Worm (Caenorhabditis elegans) whole organism, young adult: ENCODE data around the gene npr-12.

Source experiments
- C17E4.6 ChIP-seq: fragments of 200-800 bp; sonication (Bioruptor generic); IDR thresholded peaks from 2 replicates; pipeline ENCODE4 v1.3.6; 2022; ENCODE audit warnings: missing genetic modification reagents, missing genetic modification characterization, missing compliant biosample characterization
- F22D6.2 ChIP-seq: sonication (generic microtip); optimal IDR thresholded peaks from 2 replicates; lab custom pipeline; 2016; ENCODE audit warnings: mild to moderate bottlenecking, missing genetic modification characterization, missing compliant biosample characterization
- F33H1.4 ChIP-seq: fragments of 200-800 bp; sonication (Bioruptor generic); IDR thresholded peaks from 2 replicates; pipeline ENCODE4 v1.3.6; 2022; ENCODE audit warnings: missing genetic modification reagents, missing genetic modification characterization, missing compliant biosample characterization
- F37B4.10 ChIP-seq: fragments of 200-800 bp; sonication (Bioruptor generic); IDR thresholded peaks from 2 replicates; pipeline ENCODE4 v1.3.6; 2022; ENCODE audit warnings: missing genetic modification characterization, missing compliant biosample characterization
- F39B2.1 ChIP-seq: fragments of 200-800 bp; sonication (Bioruptor generic); IDR thresholded peaks from 2 replicates; pipeline ENCODE4 v1.3.6; 2022; ENCODE audit warnings: missing genetic modification reagents, missing genetic modification characterization, missing compliant biosample characterization
- F55B11.4 ChIP-seq: sonication (generic microtip); optimal IDR thresholded peaks from 2 replicates; lab custom pipeline; 2016; ENCODE audit warnings: missing compliant biosample characterization, missing genetic modification characterization, borderline replicate concordance; ENCODE audit not compliant: insufficient read depth
- K11D2.4 ChIP-seq: fragments of 200-800 bp; sonication (Bioruptor generic); IDR thresholded peaks from 2 replicates; pipeline ENCODE4 v1.3.6; 2022; ENCODE audit warnings: missing genetic modification reagents, missing genetic modification characterization, missing compliant biosample characterization
- K12H6.12 ChIP-seq: fragments of 200-800 bp; sonication (Bioruptor generic); optimal IDR thresholded peaks from 2 replicates; lab custom pipeline; 2018; ENCODE audit warnings: mild to moderate bottlenecking, missing genetic modification characterization, missing compliant biosample characterization
- T07F8.4 ChIP-seq: sonication (generic microtip); optimal IDR thresholded peaks from 2 replicates; lab custom pipeline; 2016; ENCODE audit warnings: mild to moderate bottlenecking, missing genetic modification characterization, moderate library complexity, missing compliant biosample characterization
- Y53F4B.3 ChIP-seq: fragments of 200-800 bp; sonication (Bioruptor generic); IDR thresholded peaks from 2 replicates; pipeline ENCODE4 v1.3.6; 2022; ENCODE audit warnings: missing genetic modification reagents, missing genetic modification characterization, missing compliant biosample characterization
- Y67H2A.10 ChIP-seq: fragments of 200-800 bp; sonication (Bioruptor generic); conservative IDR thresholded peaks from 2 replicates; pipeline ENCODE4 v1.3.6; 2022; ENCODE audit warnings: missing genetic modification reagents, missing genetic modification characterization, missing compliant biosample characterization
- Y95B8A.8 ChIP-seq: fragments of 200-800 bp; sonication (Bioruptor generic); IDR thresholded peaks from 2 replicates; pipeline ENCODE4 v1.3.6; 2022; ENCODE audit warnings: missing genetic modification reagents, missing genetic modification characterization, missing compliant biosample characterization
- ZK185.1 ChIP-seq: sonication (generic microtip); optimal IDR thresholded peaks from 2 replicates; lab custom pipeline; 2016; ENCODE audit warnings: mild to moderate bottlenecking, missing genetic modification characterization, missing compliant biosample characterization; ENCODE audit not compliant: poor library complexity, severe bottlenecking
- aptf-2 ChIP-seq: fragments of 200-800 bp; sonication (Bioruptor generic); conservative IDR thresholded peaks from 2 replicates; pipeline ENCODE4 v1.3.6; 2022; ENCODE audit warnings: missing genetic modification reagents, missing genetic modification characterization, missing compliant biosample characterization
- athp-1 ChIP-seq: sonication (generic microtip); optimal IDR thresholded peaks from 2 replicates; lab custom pipeline; 2017; ENCODE audit warnings: mild to moderate bottlenecking, missing genetic modification characterization, missing compliant biosample characterization
- attf-3 ChIP-seq: fragments of 200-800 bp; sonication (Bioruptor generic); conservative IDR thresholded peaks from 2 replicates; pipeline ENCODE4 v1.3.6; 2022; ENCODE audit warnings: missing genetic modification reagents, missing genetic modification characterization, missing compliant biosample characterization
- attf-5 ChIP-seq: fragments of 200-800 bp; sonication (Bioruptor generic); optimal IDR thresholded peaks from 2 replicates; lab custom pipeline; 2018; ENCODE audit warnings: mild to moderate bottlenecking, missing genetic modification characterization, missing compliant biosample characterization
- bed-2 ChIP-seq: fragments of 200-800 bp; sonication (Bioruptor generic); IDR thresholded peaks from 2 replicates; pipeline ENCODE4 v1.3.6; 2022; ENCODE audit warnings: missing genetic modification reagents, missing genetic modification characterization, missing compliant biosample characterization
- ccch-3 ChIP-seq: fragments of 200-800 bp; sonication (Bioruptor generic); optimal IDR thresholded peaks from 2 replicates; lab custom pipeline; 2018; ENCODE audit warnings: mild to moderate bottlenecking, missing genetic modification characterization, missing compliant biosample characterization
- ceh-58 ChIP-seq: fragments of 200-800 bp; sonication (Bioruptor generic); IDR thresholded peaks from 2 replicates; pipeline ENCODE4 v1.3.6; 2022; ENCODE audit warnings: missing genetic modification characterization, missing compliant biosample characterization
- dox-1 ChIP-seq: fragments of 200-800 bp; sonication (Bioruptor generic); IDR thresholded peaks from 2 replicates; pipeline ENCODE4 v1.3.6; 2022; ENCODE audit warnings: missing genetic modification reagents, missing genetic modification characterization, missing compliant biosample characterization
- dpff-1 ChIP-seq: sonication (generic microtip); optimal IDR thresholded peaks from 2 replicates; lab custom pipeline; 2017; ENCODE audit warnings: mild to moderate bottlenecking, missing genetic modification characterization, missing compliant biosample characterization
- egl-18 ChIP-seq: fragments of 200-800 bp; sonication (Bioruptor generic); IDR thresholded peaks from 2 replicates; pipeline ENCODE4 v1.3.6; 2022; ENCODE audit warnings: missing genetic modification reagents, missing genetic modification characterization, missing compliant biosample characterization
- fkh-3 ChIP-seq: sonication (generic microtip); optimal IDR thresholded peaks from 2 replicates; lab custom pipeline; 2016; ENCODE audit warnings: mild to moderate bottlenecking, missing genetic modification characterization, missing compliant biosample characterization
- him-1 ChIP-seq: sonication (generic microtip); optimal IDR thresholded peaks from 2 replicates; lab custom pipeline; 2016; ENCODE audit warnings: missing genotype, missing genetic modification reagents, missing genetic modification characterization, missing compliant biosample characterization
- hmg-20 ChIP-seq: fragments of 200-800 bp; sonication (Bioruptor generic); IDR thresholded peaks from 2 replicates; pipeline ENCODE4 v1.3.6; 2022; ENCODE audit warnings: missing genetic modification reagents, missing genetic modification characterization, missing compliant biosample characterization
- lir-1 ChIP-seq: fragments of 200-800 bp; sonication (Bioruptor generic); conservative IDR thresholded peaks from 2 replicates; pipeline ENCODE4 v1.3.6; 2022; ENCODE audit warnings: missing genetic modification reagents, missing genetic modification characterization, missing compliant biosample characterization
- lsl-1 ChIP-seq: fragments of 200-800 bp; sonication (Bioruptor generic); optimal IDR thresholded peaks from 2 replicates; lab custom pipeline; 2018; ENCODE audit warnings: mild to moderate bottlenecking, missing genetic modification characterization, moderate library complexity, missing compliant biosample characterization
- madf-10 ChIP-seq: sonication (generic microtip); optimal IDR thresholded peaks from 2 replicates; lab custom pipeline; 2016; ENCODE audit warnings: mild to moderate bottlenecking, missing genetic modification characterization, missing compliant biosample characterization
- madf-6 ChIP-seq: fragments of 200-800 bp; sonication (Bioruptor generic); IDR thresholded peaks from 2 replicates; pipeline ENCODE4 v1.3.6; 2022; ENCODE audit warnings: missing genetic modification reagents, missing genetic modification characterization, missing compliant biosample characterization
- mes-4 ChIP-seq: sonication (generic microtip); optimal IDR thresholded peaks from 2 replicates; lab custom pipeline; 2016; ENCODE audit warnings: missing genotype, missing genetic modification characterization, missing compliant biosample characterization
- mxl-1 ChIP-seq: sonication (generic microtip); optimal IDR thresholded peaks from 2 replicates; lab custom pipeline; 2016; ENCODE audit warnings: missing genetic modification characterization, missing compliant biosample characterization
- nfya-1 ChIP-seq: sonication (generic microtip); optimal IDR thresholded peaks from 2 replicates; lab custom pipeline; 2017; ENCODE audit warnings: antibody characterized with exemption, missing compliant biosample characterization, missing genetic modification characterization, borderline replicate concordance; ENCODE audit not compliant: insufficient read depth
- nfya-2 ChIP-seq: fragments of 200-800 bp; sonication (Bioruptor generic); IDR thresholded peaks from 2 replicates; pipeline ENCODE4 v1.3.6; 2022; ENCODE audit warnings: missing genetic modification reagents, missing genetic modification characterization, missing compliant biosample characterization
- nhr-90 ChIP-seq: sonication (generic microtip); optimal IDR thresholded peaks from 2 replicates; lab custom pipeline; 2016; ENCODE audit warnings: missing genotype, mild to moderate bottlenecking, missing genetic modification characterization, missing compliant biosample characterization
- pbrm-1 ChIP-seq: fragments of 200-800 bp; sonication (Bioruptor generic); IDR thresholded peaks from 2 replicates; pipeline ENCODE4 v1.3.6; 2022; ENCODE audit warnings: missing genetic modification reagents, missing genetic modification characterization, missing compliant biosample characterization
- pha-4 ChIP-seq: fragments of 150-350 bp; sonication (generic microtip); optimal IDR thresholded peaks from 2 replicates; lab custom pipeline; 2014; ENCODE audit warnings: missing biosample characterization, missing genetic modification reagents, missing genetic modification characterization
- rcor-1 ChIP-seq: fragments of 200-800 bp; sonication (Bioruptor generic); IDR thresholded peaks from 2 replicates; pipeline ENCODE4 v1.3.6; 2022; ENCODE audit warnings: missing genetic modification reagents, missing genetic modification characterization, missing compliant biosample characterization
- rec-8 ChIP-seq, 2 experiments: sonication (generic microtip); optimal IDR thresholded peaks; 2 replicates each; lab custom pipeline; 2016; ENCODE audit warnings: mild to moderate bottlenecking in 2 of 2, missing genetic modification characterization in 2 of 2, missing genetic modification reagents in 2 of 2, missing genotype in 2 of 2, missing biosample characterization in 1 of 2, missing compliant biosample characterization in 1 of 2, moderate library complexity in 1 of 2
- snpc-1.1 ChIP-seq: sonication (generic microtip); optimal IDR thresholded peaks from 2 replicates; lab custom pipeline; 2017; ENCODE audit warnings: missing genetic modification characterization, mild to moderate bottlenecking, missing compliant biosample characterization, antibody characterized with exemption, moderate library complexity, missing genotype, missing genetic modification reagents; ENCODE audit not compliant: insufficient read depth
- snpc-4 ChIP-seq, 5 experiments: fragments of 150-350 bp in 1 of 5; sonication (generic microtip) in 4 of 5; optimal IDR thresholded peaks; 2 replicates each; lab custom pipeline; 2014 to 2018; ENCODE audit warnings: missing genetic modification characterization in 5 of 5, missing biosample characterization in 3 of 5, antibody characterized with exemption in 2 of 5, mild to moderate bottlenecking in 2 of 5, missing compliant biosample characterization in 2 of 5, missing genotype in 2 of 5, moderate library complexity in 2 of 5, missing genetic modification reagents in 1 of 5
- somi-1 ChIP-seq: fragments of 200-800 bp; sonication (Bioruptor generic); optimal IDR thresholded peaks from 2 replicates; lab custom pipeline; 2018; ENCODE audit warnings: mild to moderate bottlenecking, missing genetic modification characterization, missing compliant biosample characterization
- unc-130 ChIP-seq: sonication (generic microtip); optimal IDR thresholded peaks from 2 replicates; lab custom pipeline; 2016; ENCODE audit warnings: missing genetic modification reagents, missing genetic modification characterization, missing compliant biosample characterization
- unc-62 ChIP-seq: fragments of 150-350 bp; optimal IDR thresholded peaks from 2 replicates; lab custom pipeline; 2014; ENCODE audit warnings: missing biosample characterization, missing genetic modification reagents, missing genetic modification characterization
- zfh-2 ChIP-seq: fragments of 200-800 bp; sonication (Bioruptor generic); conservative IDR thresholded peaks from 2 replicates; pipeline ENCODE4 v1.3.6; 2022; ENCODE audit warnings: missing genetic modification reagents, missing genetic modification characterization, missing compliant biosample characterization
- ztf-18 ChIP-seq: sonication (generic microtip); optimal IDR thresholded peaks from 2 replicates; lab custom pipeline; 2016; ENCODE audit warnings: missing genotype, mild to moderate bottlenecking, missing genetic modification characterization, missing compliant biosample characterization
- ztf-22 ChIP-seq: fragments of 200-800 bp; sonication (Bioruptor generic); optimal IDR thresholded peaks from 2 replicates; lab custom pipeline; 2018; ENCODE audit warnings: mild to moderate bottlenecking, missing genetic modification characterization, moderate library complexity, missing compliant biosample characterization
- ztf-26 ChIP-seq: sonication (generic microtip); optimal IDR thresholded peaks from 2 replicates; lab custom pipeline; 2017; ENCODE audit warnings: missing genetic modification characterization, missing compliant biosample characterization

The npr-12 gene

DNA sequence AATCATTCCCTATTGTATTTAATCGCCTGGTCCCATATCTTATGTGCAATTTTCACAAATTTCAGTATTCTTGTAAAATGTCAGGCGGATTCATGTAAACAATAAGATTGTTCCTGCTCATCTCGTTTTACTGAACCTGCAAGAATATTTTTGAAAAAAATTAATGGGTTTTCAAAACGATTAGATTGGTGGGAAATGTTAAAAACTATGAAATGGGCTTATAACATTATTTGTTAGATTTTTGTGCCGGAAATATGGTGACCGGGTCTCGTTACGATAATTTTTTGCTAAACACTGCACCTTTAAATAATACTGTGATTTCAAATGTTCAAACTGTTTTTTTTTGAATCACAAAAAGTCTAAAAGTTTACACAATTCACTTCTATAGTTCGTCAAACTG is 32.0 kb downstream of the npr-12 start (continued):
- TF ChIP-seq nfya-1 (tag; lab: Kevin White, UChicago) (no peak), C17E4.6 (GFP tag; lab: Robert Waterston, UW) (0 out of 2 replicates have a peak, but pooled peaks have one; percentile 33), ztf-26 (no peak), fkh-3 (tag; lab: Kevin White, UChicago) (no peak), Y67H2A.10 (no peak), attf-5 (GFP tag; lab: Kevin White, UChicago) (no peak), F22D6.2 (tag; lab: Kevin White, UChicago) (no peak), dpff-1 (tag; lab: Kevin White, UChicago) (no peak), somi-1 (GFP tag; lab: Kevin White, UChicago) (no peak), egl-18 (GFP tag; lab: Robert Waterston, UW) (no peak), dox-1 (GFP tag; lab: Robert Waterston, UW) (no peak; the same call in 1 of the 2 replicates), hmg-20 (GFP tag; lab: Robert Waterston, UW) (no peak), nfya-2 (0 out of 2 replicates have a peak, but pooled peaks have one; percentile 5), ZK185.1 (no peak), mes-4 (tag; lab: Kevin White, UChicago) (no peak), F33H1.4 (GFP tag; lab: Robert Waterston, UW) (peak; percentile 41), Y53F4B.3 (GFP tag; lab: Robert Waterston, UW) (0 out of 2 replicates have a peak, but pooled peaks have one; percentile 39), unc-62 (no peak), aptf-2 (GFP tag; lab: Robert Waterston, UW) (no peak), K11D2.4 (GFP tag; lab: Robert Waterston, UW) (no peak), unc-130 (peak; percentile 34), rec-8 (tag; optimal IDR thresholded peaks at IDR 0.05; lab: Kevin White, UChicago) (no peak), ccch-3 (no peak), ztf-22 (GFP tag; lab: Kevin White, UChicago) (no peak), snpc-4 (GFP tag; optimal IDR thresholded peaks at IDR 0.05; lab: Kevin White, UChicago) (no peak), snpc-4 (tag; optimal IDR thresholded peaks at IDR 0.05; lab: Kevin White, UChicago) (peak in 1 of 4 experiments; percentile 59), rcor-1 (GFP tag; lab: Robert Waterston, UW) (peak; percentile 49), zfh-2 (GFP tag; lab: Robert Waterston, UW) (no peak), ztf-18 (no peak), snpc-1.1 (peak; percentile 20), F37B4.10 (GFP tag; lab: Robert Waterston, UW) (no peak), bed-2 (no peak), him-1 (no peak), ceh-58 (0 out of 2 replicates have a peak, but pooled peaks have one; percentile 56), madf-10 (tag; lab: Kevin White, UChicago) (no peak), attf-3 (no peak), athp-1 (tag; lab: Kevin White, UChicago) (peak; percentile 19), Y95B8A.8 (GFP tag; lab: Robert Waterston, UW) (peak; percentile 76; the same call in 1 of the 2 replicates), lir-1 (GFP tag; lab: Robert Waterston, UW) (no peak), madf-6 (GFP tag; lab: Robert Waterston, UW) (peak; percentile 64; the same call in 1 of the 2 replicates), K12H6.12 (tag; lab: Kevin White, UChicago) (no peak), mxl-1 (tag; lab: Kevin White, UChicago) (no peak), F55B11.4 (tag; lab: Kevin White, UChicago) (no peak), lsl-1 (GFP tag; lab: Kevin White, UChicago) (peak; percentile 30), T07F8.4 (tag; lab: Kevin White, UChicago) (no peak), pha-4 (no peak), nhr-90 (tag; lab: Kevin White, UChicago) (no peak), F39B2.1 (peak; percentile 77; the same call in 1 of the 2 replicates), pbrm-1 (0 out of 2 replicates have a peak, but pooled peaks have one; percentile 25)
